Worm (Caenorhabditis elegans): ENCODE data around the gene fbxc-25.

- TF ChIP-seq nhr-12 (tag; optimal IDR thresholded peaks at IDR 0.05), result no peak
- no peak for TF ChIP-seq ama-1 (optimal IDR thresholded peaks at IDR 0.05)
Measured at ce11 chrII:2340974-2341373, 44.9 kb upstream of the fbxc-25 start.
